Worm (Caenorhabditis elegans) whole organism, L1 larva: ENCODE measurements around the gene R12B2.6.

Source experiments
- C04F5.9 ChIP-seq: sonication (generic microtip); optimal IDR thresholded peaks from 2 replicates; lab custom pipeline; 2016; ENCODE audit warnings: missing genetic modification characterization, missing compliant biosample characterization
- C16A3.4 ChIP-seq: fragments of 150-350 bp; optimal IDR thresholded peaks from 2 replicates; lab custom pipeline; 2014; ENCODE audit warnings: missing biosample characterization, missing genetic modification characterization
- aha-1 ChIP-seq: fragments of 150-350 bp; optimal IDR thresholded peaks from 2 replicates; lab custom pipeline; 2014; ENCODE audit warnings: missing biosample characterization, missing genetic modification characterization
- alr-1 ChIP-seq: fragments of 200-800 bp; sonication (Bioruptor generic); optimal IDR thresholded peaks from 2 replicates; lab custom pipeline; 2018; ENCODE audit warnings: borderline replicate concordance, mild to moderate bottlenecking, missing genetic modification characterization, missing compliant biosample characterization
- aly-2 ChIP-seq: fragments of 150-350 bp; optimal IDR thresholded peaks from 2 replicates; lab custom pipeline; 2014; ENCODE audit warnings: missing biosample characterization, missing genetic modification characterization
- ama-1 ChIP-seq: fragments of 150-350 bp; optimal IDR thresholded peaks from 2 replicates; lab custom pipeline; 2014
- blmp-1 ChIP-seq: fragments of 150-350 bp; optimal IDR thresholded peaks from 2 replicates; lab custom pipeline; 2014; ENCODE audit warnings: missing biosample characterization, missing genetic modification characterization
- ceh-63 ChIP-seq: fragments of 200-800 bp; sonication (Bioruptor generic); optimal IDR thresholded peaks from 2 replicates; lab custom pipeline; 2018; ENCODE audit warnings: mild to moderate bottlenecking, missing genetic modification characterization, missing compliant biosample characterization
- ceh-8 ChIP-seq: fragments of 200-800 bp; sonication (Bioruptor generic); optimal IDR thresholded peaks from 2 replicates; lab custom pipeline; 2018; ENCODE audit warnings: mild to moderate bottlenecking, missing genetic modification characterization, moderate library complexity, missing compliant biosample characterization
- ceh-88 ChIP-seq: fragments of 200-800 bp; sonication (Bioruptor generic); IDR thresholded peaks from 2 replicates; pipeline ENCODE4 v1.3.6; 2022; ENCODE audit warnings: missing genetic modification characterization, missing compliant biosample characterization
- ceh-90 ChIP-seq: sonication (generic microtip); optimal IDR thresholded peaks from 2 replicates; lab custom pipeline; 2016; ENCODE audit warnings: missing genetic modification characterization, missing compliant biosample characterization
- dpl-1 ChIP-seq, 3 experiments: fragments of 150-350 bp in 2 of 3; sonication (generic microtip) in 1 of 3; optimal IDR thresholded peaks; 2 replicates each; lab custom pipeline; 2014 to 2017; ENCODE audit warnings: missing biosample characterization in 3 of 3, missing genetic modification characterization in 3 of 3, missing genetic modification reagents in 3 of 3
- efl-1 ChIP-seq, 4 experiments: fragments of 150-350 bp; optimal IDR thresholded peaks in 3 of 4; peaks in 1 of 4; 1 replicate in 1 of 4; 2 replicates in 3 of 4; lab custom pipeline; 2014; ENCODE audit warnings: missing biosample characterization in 2 of 4, missing genetic modification characterization in 2 of 4, missing genetic modification reagents in 2 of 4
- elt-2 ChIP-seq: sonication (generic microtip); optimal IDR thresholded peaks from 2 replicates; lab custom pipeline; 2016; ENCODE audit warnings: missing genetic modification characterization, mild to moderate bottlenecking, inconsistent platforms, missing compliant biosample characterization, missing genetic modification reagents
- elt-3 ChIP-seq, 6 experiments: fragments of 150-350 bp in 1 of 6; sonication (generic microtip); optimal IDR thresholded peaks; 2 replicates each; lab custom pipeline; 2017 to 2018; ENCODE audit warnings: missing biosample characterization in 6 of 6, missing genetic modification characterization in 6 of 6, inconsistent platforms in 1 of 6
- fkh-10 ChIP-seq: sonication (generic microtip); optimal IDR thresholded peaks from 2 replicates; lab custom pipeline; 2017; ENCODE audit warnings: missing biosample characterization, missing genetic modification reagents, missing genetic modification characterization
- hlh-17 ChIP-seq: fragments of 200-800 bp; sonication (Bioruptor generic); optimal IDR thresholded peaks from 2 replicates; lab custom pipeline; 2018; ENCODE audit warnings: missing genetic modification characterization, mild to moderate bottlenecking, missing compliant biosample characterization, moderate library complexity, borderline replicate concordance
- hlh-4 ChIP-seq: sonication (generic microtip); optimal IDR thresholded peaks from 2 replicates; lab custom pipeline; 2016; ENCODE audit warnings: mild to moderate bottlenecking, missing genetic modification characterization, missing compliant biosample characterization
- hpl-2 ChIP-seq: fragments of 150-350 bp; optimal IDR thresholded peaks from 2 replicates; lab custom pipeline; 2014; ENCODE audit warnings: missing biosample characterization, missing genetic modification reagents, missing genetic modification characterization
- irx-1 ChIP-seq: sonication (generic microtip); optimal IDR thresholded peaks from 2 replicates; lab custom pipeline; 2016; ENCODE audit warnings: missing genetic modification characterization, missing compliant biosample characterization
- isw-1 ChIP-seq: fragments of 200-800 bp; sonication (Bioruptor generic); IDR thresholded peaks from 2 replicates; pipeline ENCODE4 v1.3.6; 2022; ENCODE audit warnings: missing genetic modification characterization, missing compliant biosample characterization
- jun-1 ChIP-seq: fragments of 150-350 bp; optimal IDR thresholded peaks from 2 replicates; lab custom pipeline; 2014; ENCODE audit warnings: missing biosample characterization, missing genetic modification reagents, missing genetic modification characterization
- lin-35 ChIP-seq, 2 experiments: fragments of 150-350 bp; optimal IDR thresholded peaks; 2 replicates each; lab custom pipeline; 2014; ENCODE audit warnings: missing biosample characterization in 2 of 2, missing genetic modification characterization in 2 of 2, missing genetic modification reagents in 2 of 2
- lir-3 ChIP-seq: sonication (generic microtip); optimal IDR thresholded peaks from 2 replicates; lab custom pipeline; 2016; ENCODE audit warnings: mild to moderate bottlenecking, missing genetic modification characterization, moderate library complexity, missing compliant biosample characterization; ENCODE audit not compliant: poor library complexity
- lsy-2 ChIP-seq, 2 experiments: fragments of 150-350 bp; optimal IDR thresholded peaks; 2 replicates each; lab custom pipeline; 2014; ENCODE audit warnings: missing biosample characterization in 2 of 2, missing genetic modification characterization in 2 of 2
- mdl-1 ChIP-seq, 2 experiments: fragments of 150-350 bp; optimal IDR thresholded peaks; 2 replicates each; lab custom pipeline; 2014 to 2017; ENCODE audit warnings: missing biosample characterization in 2 of 2, missing genetic modification characterization in 2 of 2, inconsistent platforms in 1 of 2
- mep-1 ChIP-seq: fragments of 150-350 bp; optimal IDR thresholded peaks from 2 replicates; lab custom pipeline; 2014; ENCODE audit warnings: missing biosample characterization, missing genetic modification characterization
- nhr-11 ChIP-seq: fragments of 150-350 bp; optimal IDR thresholded peaks from 2 replicates; lab custom pipeline; 2014; ENCODE audit warnings: missing biosample characterization, missing genetic modification characterization
- nhr-12 ChIP-seq: sonication (generic microtip); optimal IDR thresholded peaks from 2 replicates; lab custom pipeline; 2017; ENCODE audit warnings: missing biosample characterization, missing genetic modification characterization
- nhr-20 ChIP-seq: sonication (generic microtip); optimal IDR thresholded peaks from 2 replicates; lab custom pipeline; 2016; ENCODE audit warnings: mild to moderate bottlenecking, missing genetic modification characterization, missing compliant biosample characterization
- nhr-28 ChIP-seq: fragments of 150-350 bp; optimal IDR thresholded peaks from 2 replicates; lab custom pipeline; 2014; ENCODE audit warnings: missing biosample characterization, missing genetic modification characterization
- nhr-71 ChIP-seq: sonication (generic microtip); optimal IDR thresholded peaks from 2 replicates; lab custom pipeline; 2016; ENCODE audit warnings: mild to moderate bottlenecking, missing genetic modification characterization, moderate library complexity, missing compliant biosample characterization
- nhr-76 ChIP-seq: sonication (generic microtip); optimal IDR thresholded peaks from 2 replicates; lab custom pipeline; 2017; ENCODE audit warnings: missing biosample characterization, missing genetic modification characterization
- nhr-77 ChIP-seq: fragments of 150-350 bp; optimal IDR thresholded peaks from 2 replicates; lab custom pipeline; 2014; ENCODE audit warnings: missing biosample characterization, missing genetic modification characterization
- nhr-84 ChIP-seq: sonication (generic microtip); optimal IDR thresholded peaks from 2 replicates; lab custom pipeline; 2017; ENCODE audit warnings: missing biosample characterization, missing genetic modification characterization
- nhr-90 ChIP-seq: sonication (generic microtip); optimal IDR thresholded peaks from 2 replicates; lab custom pipeline; 2016; ENCODE audit warnings: mild to moderate bottlenecking, missing genetic modification characterization, missing compliant biosample characterization; ENCODE audit not compliant: poor library complexity
- pax-3 ChIP-seq: fragments of 200-800 bp; sonication (Bioruptor generic); optimal IDR thresholded peaks from 2 replicates; lab custom pipeline; 2018; ENCODE audit warnings: mild to moderate bottlenecking, missing genetic modification characterization, moderate library complexity, missing compliant biosample characterization
- pqm-1 ChIP-seq: sonication (generic microtip); optimal IDR thresholded peaks from 3 replicates; lab custom pipeline; 2017; ENCODE audit warnings: missing biosample characterization, missing genetic modification characterization
- skn-1 ChIP-seq: fragments of 150-350 bp; optimal IDR thresholded peaks from 2 replicates; lab custom pipeline; 2014; ENCODE audit warnings: missing biosample characterization, missing genetic modification characterization
- sox-4 ChIP-seq: sonication (generic microtip); optimal IDR thresholded peaks from 2 replicates; lab custom pipeline; 2016; ENCODE audit warnings: missing genetic modification characterization, missing compliant biosample characterization
- sptf-1 ChIP-seq: fragments of 150-350 bp; optimal IDR thresholded peaks from 2 replicates; lab custom pipeline; 2014; ENCODE audit warnings: missing biosample characterization, missing genetic modification characterization
- sup-37 ChIP-seq: fragments of 200-800 bp; sonication (Bioruptor generic); optimal IDR thresholded peaks from 2 replicates; lab custom pipeline; 2018; ENCODE audit warnings: mild to moderate bottlenecking, missing genetic modification characterization, missing compliant biosample characterization
- swsn-7 ChIP-seq: sonication (generic microtip); optimal IDR thresholded peaks from 2 replicates; lab custom pipeline; 2016; ENCODE audit warnings: missing genetic modification characterization, missing compliant biosample characterization
- tbx-2 ChIP-seq: sonication (generic microtip); optimal IDR thresholded peaks from 2 replicates; lab custom pipeline; 2016; ENCODE audit warnings: missing genetic modification characterization, missing compliant biosample characterization
- unc-130 ChIP-seq: fragments of 150-350 bp; optimal IDR thresholded peaks from 2 replicates; lab custom pipeline; 2017; ENCODE audit warnings: missing biosample characterization, missing genetic modification characterization, inconsistent platforms
- unc-86 ChIP-seq: sonication (generic microtip); optimal IDR thresholded peaks from 2 replicates; lab custom pipeline; 2016; ENCODE audit warnings: missing genetic modification characterization, missing compliant biosample characterization
- unc-98 ChIP-seq: fragments of 200-800 bp; sonication (Bioruptor generic); IDR thresholded peaks from 2 replicates; pipeline ENCODE4 v1.3.6; 2022; ENCODE audit warnings: missing genetic modification characterization, missing compliant biosample characterization
- vab-15 ChIP-seq: sonication (generic microtip); optimal IDR thresholded peaks from 2 replicates; lab custom pipeline; 2017; ENCODE audit warnings: missing genotype, mild to moderate bottlenecking, missing genetic modification characterization, missing compliant biosample characterization
- zag-1 ChIP-seq: fragments of 150-350 bp; optimal IDR thresholded peaks from 2 replicates; lab custom pipeline; 2014; ENCODE audit warnings: missing biosample characterization, missing genetic modification characterization
- zip-4 ChIP-seq: fragments of 200-800 bp; sonication (Bioruptor generic); optimal IDR thresholded peaks from 2 replicates; lab custom pipeline; 2018; ENCODE audit warnings: mild to moderate bottlenecking, missing genetic modification characterization, moderate library complexity, missing compliant biosample characterization
- ztf-11 ChIP-seq, 2 experiments: sonication (generic microtip); optimal IDR thresholded peaks; 2 replicates each; lab custom pipeline; 2016 to 2017; ENCODE audit warnings: missing genetic modification characterization in 2 of 2, missing biosample characterization in 1 of 2, missing compliant biosample characterization in 1 of 2

The R12B2.6 gene

DNA sequence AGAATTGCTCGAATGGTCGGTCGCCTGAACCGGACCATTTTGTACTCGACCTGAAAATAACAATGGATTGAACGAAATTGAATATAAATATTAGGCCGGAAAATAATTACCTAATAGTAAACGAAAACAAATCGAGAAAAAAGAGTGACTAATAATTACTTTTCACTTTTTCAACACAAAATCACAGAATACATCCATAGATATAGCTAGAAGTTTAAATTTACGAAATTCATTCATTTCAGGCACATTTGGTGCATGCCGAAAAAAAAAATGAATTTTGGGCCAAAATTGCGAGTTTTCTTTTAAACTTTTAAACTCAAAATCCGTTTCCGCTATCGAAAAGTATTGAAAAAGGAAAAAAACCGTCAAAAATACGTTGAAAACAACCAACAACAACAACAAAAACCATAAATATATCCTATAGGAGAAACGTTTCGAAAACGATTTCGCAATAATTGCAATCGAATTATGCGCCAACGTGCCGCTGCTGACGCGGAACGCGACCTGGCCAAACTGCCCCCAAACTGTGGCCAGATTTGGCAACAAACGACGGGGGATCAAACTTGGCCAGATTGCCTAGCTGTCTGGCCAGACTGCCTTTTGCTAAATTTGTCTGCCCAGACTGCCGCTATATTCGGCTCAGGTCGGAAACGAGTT is 48.6 kb downstream of the R12B2.6 start, which contains the start of gene Y37B11A.3 (continued):
- TF ChIP-seq ceh-63 (GFP tag; lab: Kevin White, UChicago) (no peak), zag-1 (tag; lab: Kevin White, UChicago) (no peak), isw-1 (GFP tag; lab: Robert Waterston, UW) (peak; percentile 86), unc-130 (tag; lab: Kevin White, UChicago) (no peak), nhr-90 (tag; lab: Kevin White, UChicago) (peak; percentile 75), fkh-10 (peak; percentile 11), elt-3 (tag; optimal IDR thresholded peaks at IDR 0.05; lab: Kevin White, UChicago) (peak in 2 of 6 experiments; percentile 54 to 67), ceh-8 (GFP tag; lab: Kevin White, UChicago) (peak; percentile 73), sptf-1 (tag; lab: Kevin White, UChicago) (no peak), C04F5.9 (peak; percentile 6), nhr-12 (tag; lab: Kevin White, UChicago) (no peak), skn-1 (tag; lab: Kevin White, UChicago) (peak; percentile 82), vab-15 (tag; lab: Kevin White, UChicago) (no peak), nhr-11 (tag; lab: Kevin White, UChicago) (no peak), nhr-77 (tag; lab: Kevin White, UChicago) (peak; percentile 70), lsy-2 (tag; optimal IDR thresholded peaks at IDR 0.05; lab: Kevin White, UChicago) (peak; percentile 81 to 83), mep-1 (tag; lab: Kevin White, UChicago) (peak; percentile 85), aly-2 (peak; percentile 76), aha-1 (tag; lab: Kevin White, UChicago) (no peak), dpl-1 (GFP tag; optimal IDR thresholded peaks at IDR 0.05; lab: Kevin White, UChicago) (peak; percentile 77 to 82 (median 81)), C16A3.4 (tag; lab: Kevin White, UChicago) (peak; percentile 77), unc-86 (tag; lab: Kevin White, UChicago) (peak; percentile 67), hlh-17 (GFP tag; lab: Kevin White, UChicago) (no peak), hpl-2 (GFP tag; lab: Kevin White, UChicago) (peak; percentile 30), pax-3 (tag; lab: Kevin White, UChicago) (peak; percentile 71), mdl-1 (tag; optimal IDR thresholded peaks at IDR 0.05; lab: Kevin White, UChicago) (peak in 1 of 2 experiments; percentile 70), alr-1 (tag; lab: Kevin White, UChicago) (no peak), elt-2 (tag; lab: Kevin White, UChicago) (peak; percentile 29), zip-4 (GFP tag; lab: Kevin White, UChicago) (peak; percentile 100), jun-1 (tag; lab: Kevin White, UChicago) (peak; percentile 67), ceh-88 (no peak), sox-4 (tag; lab: Kevin White, UChicago) (peak; percentile 41), swsn-7 (tag; lab: Kevin White, UChicago) (peak; percentile 81), tbx-2 (tag; lab: Kevin White, UChicago) (peak; percentile 79), irx-1 (tag; lab: Kevin White, UChicago) (peak; percentile 67), lin-35 (GFP tag; optimal IDR thresholded peaks at IDR 0.05; lab: Kevin White, UChicago) (peak; percentile 84 to 88), nhr-84 (tag; lab: Kevin White, UChicago) (no peak), hlh-4 (tag; lab: Kevin White, UChicago) (no peak), pqm-1 (no peak), blmp-1 (tag; lab: Kevin White, UChicago) (peak; percentile 47), nhr-28 (tag; lab: Kevin White, UChicago) (no peak), ceh-90 (no peak), nhr-76 (tag; lab: Kevin White, UChicago) (no peak), lir-3 (peak; percentile 59), nhr-71 (peak; percentile 88), ama-1 (lab: Kevin White, UChicago) (no peak), efl-1 (optimal IDR thresholded peaks at IDR 0.05; lab: Kevin White, UChicago) (peak; percentile 85 to 86), efl-1 (GFP tag; optimal IDR thresholded peaks at IDR 0.05 in 1 of 2; lab: Kevin White, UChicago) (peak; percentile 81 to 98), unc-98 (GFP tag; lab: Robert Waterston, UW) (peak; percentile 11; the same call in 1 of the 2 replicates), ztf-11 (tag; optimal IDR thresholded peaks at IDR 0.05; lab: Kevin White, UChicago) (peak in 1 of 2 experiments; percentile 51), sup-37 (no peak), nhr-20 (tag; lab: Kevin White, UChicago) (peak; percentile 81)
